Fruit fly (Drosophila melanogaster) whole organism, embryonic: Measurements from ENCODE around the gene CG5262.

ENCODE experiments used
- Ada2b ChIP-seq: fragments of 200-800 bp; sonication (Bioruptor generic); IDR thresholded peaks from 2 replicates; pipeline ENCODE4 v1.3.6; 2022; ENCODE audit warnings: missing biosample characterization, missing genetic modification characterization
- B-H1 ChIP-seq: fragments of 200-800 bp; sonication (Bioruptor generic); IDR thresholded peaks from 3 replicates; pipeline ENCODE4 v1.3.6; 2022; ENCODE audit warnings: missing biosample characterization, missing genetic modification characterization
- CG10321 ChIP-seq: fragments of 200-800 bp; sonication (Bioruptor generic); IDR thresholded peaks from 2 replicates; pipeline ENCODE4 v1.3.6; 2022; ENCODE audit warnings: missing biosample characterization, missing genetic modification characterization
- CG11723 ChIP-seq: fragments of 200-800 bp; sonication (Bioruptor generic); optimal IDR thresholded peaks from 2 replicates; lab custom pipeline; 2017; ENCODE audit warnings: missing biosample characterization, mild to moderate bottlenecking, missing genetic modification characterization
- CG13424 ChIP-seq: fragments of 200-800 bp; sonication (Bioruptor generic); optimal IDR thresholded peaks from 2 replicates; lab custom pipeline; 2019; ENCODE audit warnings: missing biosample characterization, mild to moderate bottlenecking, missing genetic modification characterization, moderate library complexity
- CG14667 ChIP-seq: fragments of 200-800 bp; sonication (Bioruptor generic); IDR thresholded peaks from 2 replicates; pipeline ENCODE4 v1.3.6; 2022; ENCODE audit warnings: missing biosample characterization, missing genetic modification characterization
- CG1647 ChIP-seq: fragments of 200-800 bp; sonication (Bioruptor generic); optimal IDR thresholded peaks from 3 replicates; lab custom pipeline; 2016; ENCODE audit warnings: missing biosample characterization, missing genetic modification characterization
- CG17361 ChIP-seq: fragments of 200-800 bp; sonication (Bioruptor generic); IDR thresholded peaks from 3 replicates; pipeline ENCODE4 v1.3.6; 2022; ENCODE audit warnings: missing biosample characterization, missing genetic modification characterization
- CG17568 ChIP-seq: fragments of 200-800 bp; sonication (Bioruptor generic); optimal IDR thresholded peaks from 2 replicates; lab custom pipeline; 2018; ENCODE audit warnings: missing biosample characterization, mild to moderate bottlenecking, missing genetic modification characterization, moderate library complexity
- CG17912 ChIP-seq: fragments of 200-800 bp; sonication (Bioruptor generic); optimal IDR thresholded peaks from 2 replicates; lab custom pipeline; 2018; ENCODE audit warnings: missing biosample characterization, mild to moderate bottlenecking, missing genetic modification characterization
- CG2875 ChIP-seq: fragments of 200-800 bp; sonication (Bioruptor generic); optimal IDR thresholded peaks from 2 replicates; lab custom pipeline; 2017; ENCODE audit warnings: missing biosample characterization, mild to moderate bottlenecking, missing genetic modification characterization, missing genetic modification reagents
- CG33213 ChIP-seq: fragments of 200-800 bp; sonication (Bioruptor generic); optimal IDR thresholded peaks from 3 replicates; lab custom pipeline; 2016; ENCODE audit warnings: missing biosample characterization, missing genetic modification characterization
- CG34376 ChIP-seq: fragments of 200-800 bp; sonication (Bioruptor generic); optimal IDR thresholded peaks from 2 replicates; lab custom pipeline; 2018; ENCODE audit warnings: missing biosample characterization, mild to moderate bottlenecking, missing genetic modification characterization
- CG3847 ChIP-seq: fragments of 200-800 bp; sonication (Bioruptor generic); IDR thresholded peaks from 2 replicates; pipeline ENCODE4 v1.3.6; 2022; ENCODE audit warnings: missing biosample characterization, missing genetic modification characterization
- CG4404 ChIP-seq: fragments of 200-800 bp; sonication (Bioruptor generic); IDR thresholded peaks from 2 replicates; pipeline ENCODE4 v1.3.6; 2022; ENCODE audit warnings: missing biosample characterization, missing genetic modification characterization
- CG4730 ChIP-seq: fragments of 200-800 bp; sonication (Bioruptor generic); IDR thresholded peaks from 2 replicates; pipeline ENCODE4 v1.3.6; 2022; ENCODE audit warnings: missing biosample characterization, missing genetic modification characterization
- CG5180 ChIP-seq: fragments of 200-800 bp; sonication (Bioruptor generic); optimal IDR thresholded peaks from 3 replicates; lab custom pipeline; 2017; ENCODE audit warnings: missing biosample characterization, missing genetic modification characterization, mild to moderate bottlenecking, moderate library complexity, missing genetic modification reagents
- CG6272 ChIP-seq: fragments of 200-800 bp; sonication (Bioruptor generic); IDR thresholded peaks from 2 replicates; pipeline ENCODE4 v1.3.6; 2022; ENCODE audit warnings: missing biosample characterization, missing genetic modification characterization
- CG7556 ChIP-seq: fragments of 200-800 bp; sonication (Bioruptor generic); optimal IDR thresholded peaks from 2 replicates; lab custom pipeline; 2017; ENCODE audit warnings: missing biosample characterization, mild to moderate bottlenecking, missing genetic modification characterization
- CG7987 ChIP-seq: fragments of 200-800 bp; sonication (Bioruptor generic); optimal IDR thresholded peaks from 2 replicates; lab custom pipeline; 2018; ENCODE audit warnings: missing biosample characterization, mild to moderate bottlenecking, missing genetic modification characterization, moderate library complexity
- CG9932 ChIP-seq: fragments of 200-800 bp; sonication (Bioruptor generic); IDR thresholded peaks from 2 replicates; pipeline ENCODE4 v1.3.6; 2022; ENCODE audit warnings: missing biosample characterization, missing genetic modification characterization
- D19B ChIP-seq: fragments of 200-800 bp; sonication (Bioruptor generic); optimal IDR thresholded peaks from 2 replicates; lab custom pipeline; 2017; ENCODE audit warnings: missing biosample characterization, mild to moderate bottlenecking, missing genetic modification characterization
- Dref ChIP-seq: fragments of 200-800 bp; sonication (Bioruptor generic); IDR thresholded peaks from 2 replicates; pipeline ENCODE4 v1.3.6; 2022; ENCODE audit warnings: missing biosample characterization, missing genetic modification characterization
- Gsc ChIP-seq: fragments of 200-800 bp; sonication (Bioruptor generic); IDR thresholded peaks from 2 replicates; pipeline ENCODE4 v1.3.6; 2022; ENCODE audit warnings: missing biosample characterization, missing genetic modification characterization
- HLH3B ChIP-seq: fragments of 200-800 bp; sonication (Bioruptor generic); IDR thresholded peaks from 2 replicates; pipeline ENCODE4 v1.3.6; 2022; ENCODE audit warnings: missing biosample characterization, missing genetic modification characterization
- Lpt ChIP-seq: fragments of >200 bp; optimal IDR thresholded peaks from 2 replicates; lab custom pipeline; 2018; ENCODE audit warnings: missing biosample characterization, missing genetic modification characterization
- Med ChIP-seq: fragments of 200-800 bp; sonication (Bioruptor generic); peaks from one replicate; lab custom pipeline; 2016; ENCODE audit warnings: missing biosample characterization, missing genetic modification characterization, mild to moderate bottlenecking, inconsistent platforms, moderate library complexity
- Myb ChIP-seq: fragments of 200-800 bp; sonication (Bioruptor generic); optimal IDR thresholded peaks from 2 replicates; lab custom pipeline; 2016; ENCODE audit warnings: missing biosample characterization, missing genetic modification characterization
- Spps ChIP-seq: fragments of 200-800 bp; sonication (Bioruptor generic); optimal IDR thresholded peaks from 2 replicates; lab custom pipeline; 2018; ENCODE audit warnings: missing biosample characterization, mild to moderate bottlenecking, missing genetic modification characterization
- ac ChIP-seq: fragments of 200-800 bp; sonication (Bioruptor generic); optimal IDR thresholded peaks from 3 replicates; lab custom pipeline; 2017; ENCODE audit warnings: missing biosample characterization, mild to moderate bottlenecking, missing genetic modification characterization
- amos ChIP-seq: fragments of 200-800 bp; sonication (Bioruptor generic); IDR thresholded peaks from 2 replicates; pipeline ENCODE4 v1.3.6; 2022; ENCODE audit warnings: missing biosample characterization, missing genetic modification characterization; ENCODE audit not compliant: partially characterized antibody
- bab2 ChIP-seq: fragments of 200-800 bp; sonication (Bioruptor generic); optimal IDR thresholded peaks from 2 replicates; lab custom pipeline; 2016; ENCODE audit warnings: missing biosample characterization, missing genetic modification characterization
- chinmo ChIP-seq: fragments of 200-800 bp; sonication (Bioruptor generic); IDR thresholded peaks from 4 replicates; pipeline ENCODE4 v1.3.6; 2022; ENCODE audit warnings: missing biosample characterization, missing genetic modification characterization; ENCODE audit not compliant: partially characterized antibody
- crol ChIP-seq: fragments of 200-800 bp; sonication (Bioruptor generic); IDR thresholded peaks from 2 replicates; pipeline ENCODE4 v1.3.6; 2022; ENCODE audit warnings: missing biosample characterization, missing genetic modification characterization
- dpn ChIP-seq, 2 experiments: fragments of 200-800 bp; sonication (Bioruptor generic); optimal IDR thresholded peaks; 3 replicates each; lab custom pipeline; 2016; ENCODE audit warnings: missing biosample characterization in 2 of 2, missing genetic modification characterization in 2 of 2
- eve ChIP-seq, 2 experiments: fragments of >200 bp; optimal IDR thresholded peaks; 2 replicates each; lab custom pipeline; 2017; ENCODE audit warnings: missing biosample characterization in 2 of 2, missing genetic modification characterization in 2 of 2
- grau ChIP-seq: fragments of 200-800 bp; optimal IDR thresholded peaks from 3 replicates; lab custom pipeline; 2019; ENCODE audit warnings: missing biosample characterization, mild to moderate bottlenecking, missing genetic modification characterization, moderate library complexity
- klu ChIP-seq: fragments of 200-800 bp; sonication (Bioruptor generic); IDR thresholded peaks from 2 replicates; pipeline ENCODE4 v1.3.6; 2022; ENCODE audit warnings: missing biosample characterization, missing genetic modification characterization
- nau ChIP-seq: fragments of 200-800 bp; sonication (Bioruptor generic); optimal IDR thresholded peaks from 3 replicates; lab custom pipeline; 2017; ENCODE audit warnings: missing biosample characterization, mild to moderate bottlenecking, missing genetic modification characterization, missing genetic modification reagents
- oc ChIP-seq: fragments of 200-800 bp; sonication (Bioruptor generic); optimal IDR thresholded peaks from 2 replicates; lab custom pipeline; 2018; ENCODE audit warnings: missing biosample characterization, mild to moderate bottlenecking, missing genetic modification characterization, moderate library complexity
- onecut ChIP-seq: fragments of 200-800 bp; sonication (Bioruptor generic); IDR thresholded peaks from 2 replicates; pipeline ENCODE4 v1.3.6; 2022; ENCODE audit warnings: missing biosample characterization, missing genetic modification characterization
- p53 ChIP-seq: fragments of 200-800 bp; sonication (Bioruptor generic); optimal IDR thresholded peaks from 2 replicates; lab custom pipeline; 2016; ENCODE audit warnings: missing biosample characterization, missing genetic modification characterization
- pho ChIP-seq: fragments of 200-800 bp; sonication (Bioruptor generic); optimal IDR thresholded peaks from 2 replicates; lab custom pipeline; 2016; ENCODE audit warnings: missing biosample characterization, missing genetic modification characterization
- pita ChIP-seq: fragments of 200-800 bp; sonication (Bioruptor generic); optimal IDR thresholded peaks from 2 replicates; lab custom pipeline; 2017; ENCODE audit warnings: missing biosample characterization, mild to moderate bottlenecking, missing genetic modification characterization
- row ChIP-seq: fragments of 200-800 bp; sonication (Bioruptor generic); IDR thresholded peaks from 3 replicates; pipeline ENCODE4 v1.3.6; 2022; ENCODE audit warnings: missing biosample characterization, missing genetic modification characterization
- sens ChIP-seq: fragments of 200-800 bp; sonication (Bioruptor generic); peaks from one replicate; lab custom pipeline; 2016; ENCODE audit warnings: missing biosample characterization, missing genetic modification characterization
- ssp ChIP-seq: fragments of 200-800 bp; sonication (Bioruptor generic); IDR thresholded peaks from 2 replicates; pipeline ENCODE4 v1.3.6; 2022; ENCODE audit warnings: missing biosample characterization, missing genetic modification characterization
- stc ChIP-seq: fragments of 200-800 bp; sonication (Bioruptor generic); IDR thresholded peaks from 2 replicates; pipeline ENCODE4 v1.3.6; 2022; ENCODE audit warnings: missing biosample characterization, missing genetic modification characterization
- tin ChIP-seq: fragments of 200-800 bp; sonication (Bioruptor generic); optimal IDR thresholded peaks from 3 replicates; lab custom pipeline; 2016; ENCODE audit warnings: missing biosample characterization, missing genetic modification characterization
- vfl ChIP-seq: fragments of 200-800 bp; sonication (Bioruptor generic); optimal IDR thresholded peaks from 2 replicates; lab custom pipeline; 2016; ENCODE audit warnings: missing biosample characterization, missing genetic modification characterization
- yki ChIP-seq: fragments of >200 bp; optimal IDR thresholded peaks from 3 replicates; lab custom pipeline; 2018
- zen ChIP-seq: fragments of 200-800 bp; sonication (Bioruptor generic); optimal IDR thresholded peaks from 3 replicates; lab custom pipeline; 2018; ENCODE audit warnings: missing biosample characterization, mild to moderate bottlenecking, missing genetic modification characterization, moderate library complexity
- zen2 ChIP-seq: fragments of 200-800 bp; sonication (Bioruptor generic); IDR thresholded peaks from 3 replicates; pipeline ENCODE4 v1.3.6; 2022; ENCODE audit warnings: missing biosample characterization, missing genetic modification characterization; ENCODE audit not compliant: partially characterized antibody

CG5262 gene

dm6 chr3L:20397770-20398169, 32.5 kb downstream of the CG5262 start (continued):
- no peak for TF ChIP-seq CG2875 (GFP tag; lab: Kevin White, UChicago)
- no peak for TF ChIP-seq CG5180 (GFP tag; lab: Kevin White, UChicago)
- no peak for TF ChIP-seq D19B (GFP tag; lab: Kevin White, UChicago)
- no peak for TF ChIP-seq B-H1
- TF ChIP-seq ssp (GFP tag; lab: Robert Waterston, UW) = no peak
- TF ChIP-seq CG34376 = no peak
- no peak for TF ChIP-seq CG14667 (GFP tag; lab: Robert Waterston, UW)
- no peak for TF ChIP-seq CG9932 (GFP tag; lab: Robert Waterston, UW)
- TF ChIP-seq CG1647 = no peak
- no peak for TF ChIP-seq klu (GFP tag; lab: Robert Waterston, UW)
- TF ChIP-seq zen (tag; lab: Kevin White, UChicago) = no peak
- peak; percentile 15; the same call in 1 of the 2 replicates for TF ChIP-seq stc
- no peak for TF ChIP-seq yki (lab: Kevin White, UChicago)
- TF ChIP-seq nau = no peak
- no peak for TF ChIP-seq CG7987 (GFP tag; lab: Kevin White, UChicago)
- no peak for TF ChIP-seq CG17568 (GFP tag; lab: Kevin White, UChicago)
- no peak for TF ChIP-seq CG3847 (GFP tag; lab: Robert Waterston, UW)
- TF ChIP-seq sens = no peak
- no peak for TF ChIP-seq grau (tag; lab: Kevin White, UChicago)
- no peak for TF ChIP-seq eve (GFP tag; optimal IDR thresholded peaks at IDR 0.05; lab: Kevin White, UChicago)
- no peak for TF ChIP-seq Gsc (GFP tag; lab: Robert Waterston, UW)
- TF ChIP-seq bab2 (GFP tag; lab: Kevin White, UChicago) = no peak
- no peak for TF ChIP-seq CG4404 (GFP tag; lab: Robert Waterston, UW)
- TF ChIP-seq Dref (GFP tag; lab: Robert Waterston, UW) = no peak
- TF ChIP-seq CG17912 = no peak
- no peak for TF ChIP-seq Myb (GFP tag; lab: Kevin White, UChicago)
- no peak for TF ChIP-seq pho (GFP tag; lab: Kevin White, UChicago)
- no peak for TF ChIP-seq dpn (GFP tag; optimal IDR thresholded peaks at IDR 0.05; lab: Kevin White, UChicago)
- TF ChIP-seq CG7556 (GFP tag; lab: Kevin White, UChicago) = no peak
- TF ChIP-seq Spps (tag; lab: Kevin White, UChicago) = no peak
- no peak for TF ChIP-seq CG33213 (GFP tag; lab: Kevin White, UChicago)
- no peak for TF ChIP-seq CG4730 (GFP tag; lab: Robert Waterston, UW)
- TF ChIP-seq vfl = no peak
- no peak for TF ChIP-seq amos (GFP tag; lab: Robert Waterston, UW)
- peak; percentile 48 for TF ChIP-seq Med (GFP tag; lab: Kevin White, UChicago)
- peak; percentile 50; the same call in 1 of the 3 replicates for TF ChIP-seq zen2 (GFP tag; lab: Robert Waterston, UW)
- no peak for TF ChIP-seq CG17361
- no peak for TF ChIP-seq pita (GFP tag; lab: Kevin White, UChicago)
- TF ChIP-seq Lpt (GFP tag; lab: Kevin White, UChicago) = no peak
- TF ChIP-seq CG11723 (GFP tag; lab: Kevin White, UChicago) = no peak
- peak; percentile 24 for TF ChIP-seq onecut (GFP tag; lab: Robert Waterston, UW)
- TF ChIP-seq ac (GFP tag; lab: Kevin White, UChicago) = no peak
- TF ChIP-seq CG13424 (tag; lab: Kevin White, UChicago) = no peak
- TF ChIP-seq tin (GFP tag; lab: Kevin White, UChicago) = no peak
- TF ChIP-seq HLH3B (GFP tag; lab: Robert Waterston, UW) = 0 out of 2 replicates have a peak, but pooled peaks have one; percentile 6
- no peak for TF ChIP-seq Ada2b (GFP tag; lab: Robert Waterston, UW)
- TF ChIP-seq oc = no peak
- no peak for TF ChIP-seq p53 (GFP tag; lab: Kevin White, UChicago)
- no peak for TF ChIP-seq CG10321 (GFP tag; lab: Robert Waterston, UW)
- no peak for TF ChIP-seq CG6272 (GFP tag; lab: Robert Waterston, UW)
- TF ChIP-seq row = no peak
- peak; percentile 94; the same call in 2 of the 4 replicates for TF ChIP-seq chinmo (GFP tag; lab: Robert Waterston, UW)
- TF ChIP-seq crol (GFP tag; lab: Robert Waterston, UW) = peak; percentile 90
